Worm (Caenorhabditis elegans) whole organism, young adult: ENCODE data around the gene trm-1.

Experiments used
- B0261.1 ChIP-seq: sonication (generic microtip); optimal IDR thresholded peaks from 2 replicates; lab custom pipeline; 2016; ENCODE audit warnings: mild to moderate bottlenecking, missing genetic modification characterization, moderate library complexity, missing compliant biosample characterization
- F33H1.4 ChIP-seq: fragments of 200-800 bp; sonication (Bioruptor generic); IDR thresholded peaks from 2 replicates; pipeline ENCODE4 v1.3.6; 2022; ENCODE audit warnings: missing genetic modification reagents, missing genetic modification characterization, missing compliant biosample characterization
- F37B4.10 ChIP-seq: fragments of 200-800 bp; sonication (Bioruptor generic); IDR thresholded peaks from 2 replicates; pipeline ENCODE4 v1.3.6; 2022; ENCODE audit warnings: missing genetic modification characterization, missing compliant biosample characterization
- F55B11.4 ChIP-seq: sonication (generic microtip); optimal IDR thresholded peaks from 2 replicates; lab custom pipeline; 2016; ENCODE audit warnings: missing compliant biosample characterization, missing genetic modification characterization, borderline replicate concordance; ENCODE audit not compliant: insufficient read depth
- F57A8.1 ChIP-seq: fragments of 200-800 bp; sonication (Bioruptor generic); optimal IDR thresholded peaks from 2 replicates; lab custom pipeline; 2018; ENCODE audit warnings: mild to moderate bottlenecking, missing genetic modification characterization, moderate library complexity, missing compliant biosample characterization
- F57C9.4 ChIP-seq: sonication (generic microtip); optimal IDR thresholded peaks from 2 replicates; lab custom pipeline; 2017; ENCODE audit warnings: mild to moderate bottlenecking, missing genetic modification characterization, missing compliant biosample characterization
- T26A5.8 ChIP-seq: sonication (generic microtip); optimal IDR thresholded peaks from 2 replicates; lab custom pipeline; 2016; ENCODE audit warnings: missing genetic modification characterization, missing compliant biosample characterization
- Y53F4B.3 ChIP-seq: fragments of 200-800 bp; sonication (Bioruptor generic); IDR thresholded peaks from 2 replicates; pipeline ENCODE4 v1.3.6; 2022; ENCODE audit warnings: missing genetic modification reagents, missing genetic modification characterization, missing compliant biosample characterization
- Y53G8AR.9 ChIP-seq: fragments of 200-800 bp; sonication (Bioruptor generic); conservative IDR thresholded peaks from 2 replicates; pipeline ENCODE4 v1.3.6; 2022; ENCODE audit warnings: missing genetic modification reagents, missing genetic modification characterization, missing compliant biosample characterization
- ZK185.1 ChIP-seq: sonication (generic microtip); optimal IDR thresholded peaks from 2 replicates; lab custom pipeline; 2016; ENCODE audit warnings: mild to moderate bottlenecking, missing genetic modification characterization, missing compliant biosample characterization; ENCODE audit not compliant: poor library complexity, severe bottlenecking
- athp-1 ChIP-seq: sonication (generic microtip); optimal IDR thresholded peaks from 2 replicates; lab custom pipeline; 2017; ENCODE audit warnings: mild to moderate bottlenecking, missing genetic modification characterization, missing compliant biosample characterization
- attf-6 ChIP-seq: fragments of 200-800 bp; sonication (Bioruptor generic); IDR thresholded peaks from 2 replicates; pipeline ENCODE4 v1.3.6; 2022; ENCODE audit warnings: missing genetic modification reagents, missing genetic modification characterization, missing compliant biosample characterization
- ceh-79 ChIP-seq: sonication (generic microtip); optimal IDR thresholded peaks from 2 replicates; lab custom pipeline; 2017; ENCODE audit warnings: mild to moderate bottlenecking, missing genetic modification characterization, missing compliant biosample characterization
- chd-7 ChIP-seq: sonication (generic microtip); optimal IDR thresholded peaks from 2 replicates; lab custom pipeline; 2016; ENCODE audit warnings: mild to moderate bottlenecking, missing genetic modification characterization, moderate library complexity, missing compliant biosample characterization
- die-1 ChIP-seq: sonication (generic microtip); optimal IDR thresholded peaks from 2 replicates; lab custom pipeline; 2016; ENCODE audit warnings: missing genotype, mild to moderate bottlenecking, missing genetic modification characterization, missing compliant biosample characterization
- efl-1 ChIP-seq: fragments of 150-350 bp; optimal IDR thresholded peaks from 2 replicates; lab custom pipeline; 2014; ENCODE audit warnings: missing biosample characterization, missing genetic modification reagents, missing genetic modification characterization
- egl-44 ChIP-seq: fragments of 200-800 bp; sonication (Bioruptor generic); IDR thresholded peaks from 2 replicates; pipeline ENCODE4 v1.3.6; 2022; ENCODE audit warnings: missing genetic modification reagents, missing genetic modification characterization, missing compliant biosample characterization
- egrh-3 ChIP-seq: fragments of 200-800 bp; sonication (Bioruptor generic); IDR thresholded peaks from 2 replicates; pipeline ENCODE4 v1.3.6; 2022; ENCODE audit warnings: missing genetic modification reagents, missing genetic modification characterization, missing compliant biosample characterization
- ekl-4 ChIP-seq: fragments of 200-800 bp; sonication (Bioruptor generic); IDR thresholded peaks from 2 replicates; pipeline ENCODE4 v1.3.6; 2022; ENCODE audit warnings: missing genetic modification reagents, missing genetic modification characterization, missing compliant biosample characterization
- ets-4 ChIP-seq: fragments of 200-800 bp; sonication (Bioruptor generic); optimal IDR thresholded peaks from 2 replicates; lab custom pipeline; 2018; ENCODE audit warnings: mild to moderate bottlenecking, missing genetic modification characterization, missing compliant biosample characterization
- let-526 ChIP-seq: fragments of 200-800 bp; sonication (Bioruptor generic); IDR thresholded peaks from 2 replicates; pipeline ENCODE4 v1.3.6; 2022; ENCODE audit warnings: missing genetic modification reagents, missing genetic modification characterization, missing compliant biosample characterization
- lin-26 ChIP-seq: fragments of 200-800 bp; sonication (Bioruptor generic); IDR thresholded peaks from 2 replicates; pipeline ENCODE4 v1.3.6; 2022; ENCODE audit warnings: missing genetic modification reagents, missing genetic modification characterization, missing compliant biosample characterization
- lin-35 ChIP-seq, 3 experiments: fragments of 150-350 bp in 2 of 3; sonication (generic microtip) in 1 of 3; optimal IDR thresholded peaks; 2 replicates each; lab custom pipeline; 2014 to 2018; ENCODE audit warnings: missing biosample characterization in 3 of 3, missing genetic modification characterization in 3 of 3, missing genetic modification reagents in 3 of 3
- lsy-27 ChIP-seq: sonication (generic microtip); optimal IDR thresholded peaks from 2 replicates; lab custom pipeline; 2017; ENCODE audit warnings: missing genetic modification characterization, mild to moderate bottlenecking, missing compliant biosample characterization, antibody characterized with exemption, missing genotype, borderline replicate concordance; ENCODE audit not compliant: insufficient read depth
- madf-10 ChIP-seq: sonication (generic microtip); optimal IDR thresholded peaks from 2 replicates; lab custom pipeline; 2016; ENCODE audit warnings: mild to moderate bottlenecking, missing genetic modification characterization, missing compliant biosample characterization
- madf-6 ChIP-seq: fragments of 200-800 bp; sonication (Bioruptor generic); IDR thresholded peaks from 2 replicates; pipeline ENCODE4 v1.3.6; 2022; ENCODE audit warnings: missing genetic modification reagents, missing genetic modification characterization, missing compliant biosample characterization
- mel-28 ChIP-seq: sonication (generic microtip); optimal IDR thresholded peaks from 2 replicates; lab custom pipeline; 2016; ENCODE audit warnings: borderline replicate concordance, mild to moderate bottlenecking, missing genetic modification characterization, missing compliant biosample characterization
- nfya-2 ChIP-seq: fragments of 200-800 bp; sonication (Bioruptor generic); IDR thresholded peaks from 2 replicates; pipeline ENCODE4 v1.3.6; 2022; ENCODE audit warnings: missing genetic modification reagents, missing genetic modification characterization, missing compliant biosample characterization
- nhr-90 ChIP-seq: sonication (generic microtip); optimal IDR thresholded peaks from 2 replicates; lab custom pipeline; 2016; ENCODE audit warnings: missing genotype, mild to moderate bottlenecking, missing genetic modification characterization, missing compliant biosample characterization
- pha-4 ChIP-seq: fragments of 150-350 bp; sonication (generic microtip); optimal IDR thresholded peaks from 2 replicates; lab custom pipeline; 2014; ENCODE audit warnings: missing biosample characterization, missing genetic modification reagents, missing genetic modification characterization
- rcor-1 ChIP-seq: fragments of 200-800 bp; sonication (Bioruptor generic); IDR thresholded peaks from 2 replicates; pipeline ENCODE4 v1.3.6; 2022; ENCODE audit warnings: missing genetic modification reagents, missing genetic modification characterization, missing compliant biosample characterization
- rec-8 ChIP-seq, 2 experiments: sonication (generic microtip); optimal IDR thresholded peaks; 2 replicates each; lab custom pipeline; 2016; ENCODE audit warnings: mild to moderate bottlenecking in 2 of 2, missing genetic modification characterization in 2 of 2, missing genetic modification reagents in 2 of 2, missing genotype in 2 of 2, missing biosample characterization in 1 of 2, missing compliant biosample characterization in 1 of 2, moderate library complexity in 1 of 2
- repo-1 ChIP-seq: sonication (generic microtip); optimal IDR thresholded peaks from 2 replicates; lab custom pipeline; 2017; ENCODE audit warnings: mild to moderate bottlenecking, missing genetic modification characterization, missing compliant biosample characterization
- somi-1 ChIP-seq: fragments of 200-800 bp; sonication (Bioruptor generic); optimal IDR thresholded peaks from 2 replicates; lab custom pipeline; 2018; ENCODE audit warnings: mild to moderate bottlenecking, missing genetic modification characterization, missing compliant biosample characterization
- tbp1 ChIP-seq: fragments of 200-800 bp; sonication (Bioruptor generic); optimal IDR thresholded peaks from 2 replicates; lab custom pipeline; 2018; ENCODE audit warnings: mild to moderate bottlenecking, missing genetic modification characterization, missing compliant biosample characterization
- tlf-1 ChIP-seq: fragments of 200-800 bp; sonication (Bioruptor generic); optimal IDR thresholded peaks from 2 replicates; lab custom pipeline; 2018; ENCODE audit warnings: mild to moderate bottlenecking, missing genetic modification characterization, missing compliant biosample characterization
- unc-130 ChIP-seq: sonication (generic microtip); optimal IDR thresholded peaks from 2 replicates; lab custom pipeline; 2016; ENCODE audit warnings: missing genetic modification reagents, missing genetic modification characterization, missing compliant biosample characterization
- unc-62 ChIP-seq: fragments of 150-350 bp; optimal IDR thresholded peaks from 2 replicates; lab custom pipeline; 2014; ENCODE audit warnings: missing biosample characterization, missing genetic modification reagents, missing genetic modification characterization
- xnd-1 ChIP-seq: sonication (generic microtip); optimal IDR thresholded peaks from 2 replicates; lab custom pipeline; 2016; ENCODE audit warnings: missing genotype, missing genetic modification reagents, missing genetic modification characterization, missing compliant biosample characterization
- ztf-28 ChIP-seq: fragments of 200-800 bp; sonication (Bioruptor generic); IDR thresholded peaks from 2 replicates; pipeline ENCODE4 v1.3.6; 2022; ENCODE audit warnings: missing genetic modification reagents, missing genetic modification characterization, missing compliant biosample characterization

trm-1 gene

ce11 chrV:14193451-14193850 is 8.0 kb upstream of the trm-1 start, which contains the start of gene atfs-1 (continued):
- TF ChIP-seq nhr-90 (tag; lab: Kevin White, UChicago) (no peak), athp-1 (tag; lab: Kevin White, UChicago) (no peak), lin-35 (GFP tag; optimal IDR thresholded peaks at IDR 0.05; lab: Kevin White, UChicago) (peak in 1 of 3 experiments; percentile 1), T26A5.8 (tag; lab: Kevin White, UChicago) (no peak), ztf-28 (no peak), xnd-1 (no peak), lsy-27 (tag; lab: Kevin White, UChicago) (no peak), ceh-79 (no peak), unc-62 (no peak), F57C9.4 (no peak), mel-28 (tag; lab: Kevin White, UChicago) (no peak), F37B4.10 (no peak), madf-6 (GFP tag; lab: Robert Waterston, UW) (no peak), madf-10 (tag; lab: Kevin White, UChicago) (peak; percentile 9), ets-4 (GFP tag; lab: Kevin White, UChicago) (peak; percentile 15), F57A8.1 (GFP tag; lab: Kevin White, UChicago) (no peak), nfya-2 (no peak), unc-130 (GFP tag; lab: Kevin White, UChicago) (no peak), repo-1 (tag; lab: Kevin White, UChicago) (no peak), let-526 (GFP tag; lab: Robert Waterston, UW) (no peak), die-1 (no peak), Y53F4B.3 (GFP tag; lab: Robert Waterston, UW) (no peak), Y53G8AR.9 (GFP tag; lab: Robert Waterston, UW) (0 out of 2 replicates have a peak, but pooled peaks have one; percentile 27), tlf-1 (peak; percentile 14), attf-6 (GFP tag; lab: Robert Waterston, UW) (no peak), efl-1 (GFP tag; lab: Kevin White, UChicago) (no peak), chd-7 (tag; lab: Kevin White, UChicago) (peak; percentile 28), egrh-3 (GFP tag; lab: Robert Waterston, UW) (peak; percentile 41; the same call in 1 of the 2 replicates), B0261.1 (tag; lab: Kevin White, UChicago) (no peak), pha-4 (tag; lab: Kevin White, UChicago) (no peak), rec-8 (tag; optimal IDR thresholded peaks at IDR 0.05; lab: Kevin White, UChicago) (no peak), F55B11.4 (no peak), ekl-4 (GFP tag; lab: Robert Waterston, UW) (peak; percentile 71; the same call in 1 of the 2 replicates), lin-26 (GFP tag; lab: Robert Waterston, UW) (no peak), somi-1 (GFP tag; lab: Kevin White, UChicago) (no peak), egl-44 (GFP tag; lab: Robert Waterston, UW) (0 out of 2 replicates have a peak, but pooled peaks have one; percentile 35), tbp1 (GFP tag; lab: Kevin White, UChicago) (no peak), F33H1.4 (GFP tag; lab: Robert Waterston, UW) (no peak), rcor-1 (peak; percentile 51; the same call in 1 of the 2 replicates), ZK185.1 (tag; lab: Kevin White, UChicago) (peak; percentile 31)
